Worm (Caenorhabditis elegans) whole organism, L4 larva: Measurements from ENCODE around the gene C46F4.3.
A peak's percentile ranks its signal among the peaks of the same experiment; 100 is the strongest.

Experiments
- ama-1 ChIP-seq: fragments of 150-350 bp; optimal IDR thresholded peaks from 2 replicates; lab custom pipeline; 2014; ENCODE audit warnings: inconsistent platforms, mixed read lengths
- ces-1 ChIP-seq: fragments of 150-350 bp; sonication (generic microtip); optimal IDR thresholded peaks from 4 replicates; lab custom pipeline; 2014; ENCODE audit warnings: missing biosample characterization, missing genetic modification reagents, missing genetic modification characterization
- dpl-1 ChIP-seq: fragments of 150-350 bp; optimal IDR thresholded peaks from 2 replicates; lab custom pipeline; 2014; ENCODE audit warnings: missing biosample characterization, missing genetic modification reagents, missing genetic modification characterization
- duxl-1 ChIP-seq: sonication (generic microtip); optimal IDR thresholded peaks from 2 replicates; lab custom pipeline; 2016; ENCODE audit warnings: mild to moderate bottlenecking, missing genetic modification characterization, moderate library complexity, missing compliant biosample characterization; ENCODE audit not compliant: poor library complexity
- mes-2 ChIP-seq: sonication (generic microtip); optimal IDR thresholded peaks from 2 replicates; lab custom pipeline; 2016; ENCODE audit warnings: missing genotype, mild to moderate bottlenecking, missing genetic modification characterization, missing compliant biosample characterization; ENCODE audit not compliant: poor library complexity, severe bottlenecking
- nhr-102 ChIP-seq: sonication (generic microtip); optimal IDR thresholded peaks from 2 replicates; lab custom pipeline; 2016; ENCODE audit warnings: mild to moderate bottlenecking, missing genetic modification characterization, moderate library complexity, missing compliant biosample characterization
- nhr-28 ChIP-seq: fragments of 150-350 bp; optimal IDR thresholded peaks from 2 replicates; lab custom pipeline; 2014; ENCODE audit warnings: missing biosample characterization, missing genetic modification characterization
- unc-130 ChIP-seq: sonication (generic microtip); optimal IDR thresholded peaks from 2 replicates; lab custom pipeline; 2016; ENCODE audit warnings: missing genetic modification reagents, missing genetic modification characterization, missing compliant biosample characterization
- unc-62 ChIP-seq, 3 experiments: fragments of 150-350 bp in 1 of 3; sonication (generic microtip); optimal IDR thresholded peaks in 2 of 3; peaks in 1 of 3; 1 replicate in 1 of 3; 2 replicates in 2 of 3; lab custom pipeline; 2014 to 2017; ENCODE audit warnings: missing biosample characterization in 3 of 3, missing genetic modification characterization in 3 of 3, missing genetic modification reagents in 3 of 3, missing genotype in 1 of 3

- TF ChIP-seq duxl-1 (tag; lab: Kevin White, UChicago): no peak
- peak in 1 of 2 experiments; percentile 44 for TF ChIP-seq unc-62 (GFP tag; optimal IDR thresholded peaks at IDR 0.05 in 1 of 2; lab: Kevin White, UChicago)
- no peak for TF ChIP-seq unc-62 (tag; optimal IDR thresholded peaks at IDR 0.05; lab: Kevin White, UChicago)
- TF ChIP-seq dpl-1: no peak
- TF ChIP-seq ces-1: no peak
- no peak for TF ChIP-seq nhr-102 (tag; lab: Kevin White, UChicago)
- no peak for TF ChIP-seq nhr-28 (tag; lab: Kevin White, UChicago)
- no peak for TF ChIP-seq mes-2 (tag; lab: Kevin White, UChicago)
- TF ChIP-seq ama-1: no peak
- no peak for TF ChIP-seq unc-130 (GFP tag; lab: Kevin White, UChicago)
Observed at ce11 chrX:5958815-5959214, 23.2 kb downstream of the C46F4.3 start, which contains the start of gene R07E4.1.
